Fruit fly (Drosophila melanogaster) whole organism, wandering third instar larva: ENCODE measurements around the gene Mkrn1.

Experiments used
- Abd-B ChIP-seq: fragments of >200 bp; optimal IDR thresholded peaks from 2 replicates; lab custom pipeline; 2017; ENCODE audit warnings: missing biosample characterization, missing genetic modification characterization
- CG32264 ChIP-seq: fragments of 200-800 bp; sonication (Bioruptor generic); optimal IDR thresholded peaks from 2 replicates; lab custom pipeline; 2016; ENCODE audit warnings: missing biosample characterization, missing genetic modification characterization
- CG9705 ChIP-seq: fragments of 200-800 bp; sonication (Bioruptor generic); optimal IDR thresholded peaks from 2 replicates; lab custom pipeline; 2018; ENCODE audit warnings: missing biosample characterization, mild to moderate bottlenecking, missing genetic modification characterization
- CrebA ChIP-seq: fragments of 200-800 bp; sonication (Bioruptor generic); optimal IDR thresholded peaks from 2 replicates; lab custom pipeline; 2016; ENCODE audit warnings: missing biosample characterization, mild to moderate bottlenecking, missing genetic modification characterization, borderline replicate concordance
- Dfd ChIP-seq: fragments of >200 bp; optimal IDR thresholded peaks from 2 replicates; lab custom pipeline; 2017; ENCODE audit warnings: missing biosample characterization, missing genetic modification characterization
- Dif ChIP-seq: fragments of 200-275, 200-300 bp; sonication (Bioruptor generic); optimal IDR thresholded peaks from 2 replicates; lab custom pipeline; 2018; ENCODE audit warnings: missing biosample characterization, missing genetic modification characterization; ENCODE audit not compliant: partially characterized antibody
- GATAd ChIP-seq: sonication (Bioruptor generic); optimal IDR thresholded peaks from 2 replicates; lab custom pipeline; 2016; ENCODE audit warnings: missing biosample characterization, missing genetic modification characterization
- HLH106 ChIP-seq: fragments of 200-800 bp; optimal IDR thresholded peaks from 3 replicates; lab custom pipeline; 2019; ENCODE audit warnings: missing biosample characterization, mild to moderate bottlenecking, missing genetic modification characterization, moderate library complexity
- Hnf4 ChIP-seq: fragments of 200-800 bp; sonication (Bioruptor generic); optimal IDR thresholded peaks from 2 replicates; lab custom pipeline; 2016; ENCODE audit warnings: missing biosample characterization, mild to moderate bottlenecking, missing genetic modification characterization
- Hr78 ChIP-seq: fragments of >200 bp; optimal IDR thresholded peaks from 2 replicates; lab custom pipeline; 2017; ENCODE audit warnings: missing biosample characterization, missing genetic modification characterization
- Jra ChIP-seq: sonication (Bioruptor generic); optimal IDR thresholded peaks from 2 replicates; lab custom pipeline; 2016; ENCODE audit warnings: missing biosample characterization, missing genetic modification characterization
- Mio ChIP-seq: sonication (Bioruptor generic); optimal IDR thresholded peaks from 2 replicates; lab custom pipeline; 2016; ENCODE audit warnings: missing biosample characterization, missing genetic modification characterization
- Myc ChIP-seq: fragments of >200 bp; optimal IDR thresholded peaks from 2 replicates; lab custom pipeline; 2017
- N ChIP-seq: fragments of >200 bp; optimal IDR thresholded peaks from 2 replicates; lab custom pipeline; 2018; ENCODE audit warnings: missing biosample characterization, missing external identifiers, missing genetic modification characterization
- OdsH ChIP-seq: fragments of 200-800 bp; sonication (Bioruptor generic); optimal IDR thresholded peaks from 2 replicates; lab custom pipeline; 2016; ENCODE audit warnings: missing biosample characterization, mild to moderate bottlenecking, missing genetic modification characterization
- Rel ChIP-seq, 2 experiments: fragments of 200-800 bp; sonication (Bioruptor generic) in 1 of 2; optimal IDR thresholded peaks; 2 replicates in 1 of 2; 3 replicates in 1 of 2; lab custom pipeline; 2016 to 2019; ENCODE audit warnings: mild to moderate bottlenecking in 2 of 2, missing biosample characterization in 2 of 2, missing genetic modification characterization in 2 of 2, moderate library complexity in 1 of 2
- Sp1 ChIP-seq: fragments of 200-800 bp; sonication (Bioruptor generic); optimal IDR thresholded peaks from 3 replicates; lab custom pipeline; 2019; ENCODE audit warnings: missing biosample characterization, mild to moderate bottlenecking, missing genetic modification characterization, moderate library complexity
- Vsx2 ChIP-seq: fragments of 200-300, 225-300 bp; sonication (Bioruptor generic); optimal IDR thresholded peaks from 2 replicates; lab custom pipeline; 2018; ENCODE audit warnings: missing biosample characterization, missing genetic modification characterization; ENCODE audit not compliant: partially characterized antibody
- dl ChIP-seq, 2 experiments: fragments of 175-275, 200-275 bp in 1 of 2; fragments of 200-275 bp in 1 of 2; sonication (Bioruptor generic); optimal IDR thresholded peaks; lab custom pipeline; 2018; ENCODE audit warnings: mild to moderate bottlenecking in 2 of 2, missing biosample characterization in 2 of 2, missing genetic modification characterization in 2 of 2, moderate library complexity in 2 of 2; ENCODE audit not compliant: partially characterized antibody in 2 of 2, insufficient read depth in 1 of 2
- dsf ChIP-seq: sonication (Bioruptor generic); optimal IDR thresholded peaks from 2 replicates; lab custom pipeline; 2016; ENCODE audit warnings: missing biosample characterization, missing genetic modification characterization, borderline replicate concordance
- ey ChIP-seq: fragments of 200-800 bp; sonication (Bioruptor generic); optimal IDR thresholded peaks from 2 replicates; lab custom pipeline; 2016; ENCODE audit warnings: missing biosample characterization, missing genetic modification characterization
- foxo ChIP-seq, 2 experiments: fragments of 200-800 bp; sonication (Bioruptor generic); optimal IDR thresholded peaks; 2 replicates in 1 of 2; 3 replicates in 1 of 2; lab custom pipeline; 2016 to 2017; ENCODE audit warnings: missing biosample characterization in 2 of 2, missing genetic modification characterization in 2 of 2
- jim ChIP-seq: fragments of 175-275, 200-325 bp; sonication (Bioruptor generic); optimal IDR thresholded peaks from 2 replicates; lab custom pipeline; 2016; ENCODE audit warnings: missing biosample characterization, mild to moderate bottlenecking, missing genetic modification characterization
- lola ChIP-seq: fragments of >200 bp; optimal IDR thresholded peaks from 2 replicates; lab custom pipeline; 2017; ENCODE audit warnings: missing biosample characterization, missing genetic modification characterization
- pan ChIP-seq: fragments of >200 bp; optimal IDR thresholded peaks from 2 replicates; lab custom pipeline; 2017
- psq ChIP-seq: fragments of 200-800 bp; sonication (Bioruptor generic); optimal IDR thresholded peaks from 3 replicates; lab custom pipeline; 2017; ENCODE audit warnings: missing biosample characterization, mild to moderate bottlenecking, missing genetic modification characterization, moderate library complexity
- rgr ChIP-seq: fragments of 200-800 bp; sonication (Bioruptor generic); optimal IDR thresholded peaks from 3 replicates; lab custom pipeline; 2016; ENCODE audit warnings: missing biosample characterization, mild to moderate bottlenecking, missing genetic modification characterization
- sage ChIP-seq: fragments of 200-800 bp; sonication (Bioruptor generic); optimal IDR thresholded peaks from 2 replicates; lab custom pipeline; 2016; ENCODE audit warnings: missing biosample characterization, mild to moderate bottlenecking, missing genetic modification characterization
- sv ChIP-seq: fragments of 200-800 bp; sonication (Bioruptor generic); optimal IDR thresholded peaks from 3 replicates; lab custom pipeline; 2016; ENCODE audit warnings: missing biosample characterization, missing genetic modification characterization
- tai ChIP-seq: sonication (Bioruptor generic); optimal IDR thresholded peaks from 2 replicates; lab custom pipeline; 2016; ENCODE audit warnings: missing biosample characterization, missing genetic modification characterization
- usp ChIP-seq: fragments of >200 bp; optimal IDR thresholded peaks from 2 replicates; lab custom pipeline; 2017; ENCODE audit warnings: missing biosample characterization, missing genetic modification characterization
- woc ChIP-seq: sonication (Bioruptor generic); optimal IDR thresholded peaks from 2 replicates; lab custom pipeline; 2016; ENCODE audit warnings: missing biosample characterization, mild to moderate bottlenecking, missing genetic modification characterization

Mkrn1 gene

DNA sequence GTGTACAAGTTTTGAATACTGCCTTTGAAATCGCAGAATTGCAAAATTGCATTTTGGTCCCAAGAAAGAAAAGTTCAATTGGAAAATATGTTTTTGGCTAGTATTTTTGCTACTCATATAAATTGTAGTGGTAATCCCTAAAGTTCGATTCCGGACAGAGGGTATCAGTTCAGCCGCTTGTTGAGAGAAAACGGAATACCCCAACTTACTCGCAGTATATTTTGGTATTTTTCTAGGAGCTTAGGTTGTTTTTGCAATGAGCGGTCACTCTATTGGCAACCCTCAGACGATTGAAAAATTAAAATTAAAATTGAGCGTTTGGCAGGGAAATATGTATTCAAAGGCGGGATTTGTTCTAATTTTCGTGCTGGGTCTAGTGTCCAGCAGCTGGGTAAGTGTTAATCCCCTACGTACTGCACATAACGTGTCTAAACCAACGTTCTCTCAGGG is 40.8 kb upstream of the Mkrn1 start:
- TF ChIP-seq Sp1 (no peak), Rel (GFP tag; optimal IDR thresholded peaks at IDR 0.05; lab: Kevin White, UChicago) (no peak), Rel (tag; optimal IDR thresholded peaks at IDR 0.05; lab: Kevin White, UChicago) (no peak), Dfd (GFP tag; lab: Kevin White, UChicago) (no peak), GATAd (GFP tag; lab: Kevin White, UChicago) (no peak), N (GFP tag; lab: Kevin White, UChicago) (no peak), Dif (GFP tag; lab: Kevin White, UChicago) (no peak), CrebA (GFP tag; lab: Kevin White, UChicago) (no peak), Hr78 (GFP tag; lab: Kevin White, UChicago) (no peak), woc (GFP tag; lab: Kevin White, UChicago) (peak; percentile 7), dl (GFP tag; optimal IDR thresholded peaks at IDR 0.05; lab: Kevin White, UChicago; ENCODE audit: insufficient read depth in 1 of 2, partially characterized antibody in 2 of 2) (no peak), Myc (lab: Kevin White, UChicago) (peak; percentile 59), CG9705 (no peak)

dm6 chr3L:21573831-21574230 is 40.3 kb upstream of the Mkrn1 start, which contains the start of gene EMC10:
Gene EMC10 (plus strand): TSS chr3L:21574131.
- TF ChIP-seq Hr78 (GFP tag; lab: Kevin White, UChicago), result no peak
- no peak for TF ChIP-seq ey (GFP tag; lab: Kevin White, UChicago)
- TF ChIP-seq sv (GFP tag; lab: Kevin White, UChicago), result no peak
- TF ChIP-seq dl (GFP tag; optimal IDR thresholded peaks at IDR 0.05; lab: Kevin White, UChicago; ENCODE audit: insufficient read depth in 1 of 2, partially characterized antibody in 2 of 2), result no peak
- TF ChIP-seq pan (lab: Kevin White, UChicago), result no peak
- TF ChIP-seq OdsH (GFP tag; lab: Kevin White, UChicago), result no peak
- TF ChIP-seq psq (GFP tag; lab: Kevin White, UChicago), result no peak
- no peak for TF ChIP-seq Myc (lab: Kevin White, UChicago)
- no peak for TF ChIP-seq woc (GFP tag; lab: Kevin White, UChicago)
- TF ChIP-seq HLH106, result no peak
- no peak for TF ChIP-seq lola (GFP tag; lab: Kevin White, UChicago)
- TF ChIP-seq Abd-B (GFP tag; lab: Kevin White, UChicago), result no peak
- TF ChIP-seq Sp1, result no peak
- no peak for TF ChIP-seq Hnf4 (GFP tag; lab: Kevin White, UChicago)
- no peak for TF ChIP-seq CrebA (GFP tag; lab: Kevin White, UChicago)
- no peak for TF ChIP-seq CG32264 (GFP tag; lab: Kevin White, UChicago)
- TF ChIP-seq CG9705, result no peak
- TF ChIP-seq GATAd (GFP tag; lab: Kevin White, UChicago), result no peak
- TF ChIP-seq sage (GFP tag; lab: Kevin White, UChicago), result no peak
- TF ChIP-seq, all 38 proteins: peak for 0

DNA sequence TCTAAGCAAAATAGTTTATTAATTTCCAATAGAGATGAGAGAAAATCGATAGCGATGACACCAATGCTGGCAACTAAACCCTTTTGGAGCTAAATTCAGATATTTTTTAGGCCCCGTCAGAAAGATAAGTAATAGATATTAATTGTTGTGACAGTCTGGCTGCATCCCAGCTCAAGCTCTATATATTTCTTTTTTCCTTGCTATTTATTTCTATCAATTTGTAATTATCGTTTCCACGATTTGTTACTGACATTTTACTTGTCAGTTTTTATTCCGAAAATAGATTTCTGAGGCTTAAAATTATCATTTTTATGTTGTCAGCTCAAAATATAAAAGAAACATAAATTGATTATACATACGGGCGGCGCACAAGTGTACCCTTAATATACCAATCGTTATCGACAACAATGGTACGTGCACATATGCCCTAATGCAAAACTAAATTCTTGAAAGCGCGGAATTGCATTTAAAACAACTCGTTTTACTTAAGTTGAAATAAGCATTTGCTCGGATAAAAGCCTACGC is 35.4 kb upstream of the Mkrn1 start, which contains the start of the genes CRIF and SMC5:
TSS of gene CRIF (minus strand) at position 51 of the 525 bp plus-strand sequence.
TSS of gene SMC5 (plus strand) at position 329 of the 525 bp plus-strand sequence.
- TF ChIP-seq Hnf4 (GFP tag; lab: Kevin White, UChicago), result peak; percentile 64
- TF ChIP-seq dl (GFP tag; optimal IDR thresholded peaks at IDR 0.05; lab: Kevin White, UChicago; ENCODE audit: insufficient read depth in 1 of 2, partially characterized antibody in 2 of 2), result peak; percentile 18 to 62
- TF ChIP-seq Myc (lab: Kevin White, UChicago), result peak; percentile 91
- TF ChIP-seq dsf (GFP tag; lab: Kevin White, UChicago), result no peak
- no peak for TF ChIP-seq GATAd (GFP tag; lab: Kevin White, UChicago)
- no peak for TF ChIP-seq CG32264 (GFP tag; lab: Kevin White, UChicago)
- peak; percentile 40 for TF ChIP-seq psq (GFP tag; lab: Kevin White, UChicago)
- no peak for TF ChIP-seq usp (GFP tag; lab: Kevin White, UChicago)
- TF ChIP-seq jim (GFP tag; lab: Kevin White, UChicago), result no peak
- TF ChIP-seq CG9705, result peak; percentile 56
- TF ChIP-seq Jra (GFP tag; lab: Kevin White, UChicago), result peak; percentile 34
- no peak for TF ChIP-seq Dfd (GFP tag; lab: Kevin White, UChicago)
- peak; percentile 47 for TF ChIP-seq ey (GFP tag; lab: Kevin White, UChicago)
- no peak for TF ChIP-seq foxo (GFP tag; optimal IDR thresholded peaks at IDR 0.05; lab: Kevin White, UChicago)
- no peak for TF ChIP-seq N (GFP tag; lab: Kevin White, UChicago)
- no peak for TF ChIP-seq rgr (GFP tag; lab: Kevin White, UChicago)
- TF ChIP-seq Rel (GFP tag; optimal IDR thresholded peaks at IDR 0.05; lab: Kevin White, UChicago), result no peak
- no peak for TF ChIP-seq Rel (tag; optimal IDR thresholded peaks at IDR 0.05; lab: Kevin White, UChicago)
- TF ChIP-seq Vsx2, result peak; percentile 95
- TF ChIP-seq sv (GFP tag; lab: Kevin White, UChicago), result peak; percentile 60
- peak; percentile 86 for TF ChIP-seq Dif (GFP tag; lab: Kevin White, UChicago)
- peak; percentile 45 for TF ChIP-seq OdsH (GFP tag; lab: Kevin White, UChicago)
- TF ChIP-seq lola (GFP tag; lab: Kevin White, UChicago), result no peak
- peak; percentile 86 for TF ChIP-seq woc (GFP tag; lab: Kevin White, UChicago)
- peak; percentile 59 for TF ChIP-seq HLH106
- peak; percentile 83 for TF ChIP-seq tai (GFP tag; lab: Kevin White, UChicago)
- no peak for TF ChIP-seq Sp1
- TF ChIP-seq Mio (GFP tag; lab: Kevin White, UChicago), result no peak
